Worm (Caenorhabditis elegans): ENCODE measurements around the gene vha-4.

The vha-4 gene

ce11 chrII:7880373-7880862 is 1.3 kb upstream of the vha-4 start, which contains the start of gene perm-1 (continued):
- TF ChIP-seq let-526 (GFP tag; IDR thresholded peaks at IDR 0.05), result no peak
- peak; percentile 61 for TF ChIP-seq tbp1 (GFP tag; optimal IDR thresholded peaks at IDR 0.05)

DNA sequence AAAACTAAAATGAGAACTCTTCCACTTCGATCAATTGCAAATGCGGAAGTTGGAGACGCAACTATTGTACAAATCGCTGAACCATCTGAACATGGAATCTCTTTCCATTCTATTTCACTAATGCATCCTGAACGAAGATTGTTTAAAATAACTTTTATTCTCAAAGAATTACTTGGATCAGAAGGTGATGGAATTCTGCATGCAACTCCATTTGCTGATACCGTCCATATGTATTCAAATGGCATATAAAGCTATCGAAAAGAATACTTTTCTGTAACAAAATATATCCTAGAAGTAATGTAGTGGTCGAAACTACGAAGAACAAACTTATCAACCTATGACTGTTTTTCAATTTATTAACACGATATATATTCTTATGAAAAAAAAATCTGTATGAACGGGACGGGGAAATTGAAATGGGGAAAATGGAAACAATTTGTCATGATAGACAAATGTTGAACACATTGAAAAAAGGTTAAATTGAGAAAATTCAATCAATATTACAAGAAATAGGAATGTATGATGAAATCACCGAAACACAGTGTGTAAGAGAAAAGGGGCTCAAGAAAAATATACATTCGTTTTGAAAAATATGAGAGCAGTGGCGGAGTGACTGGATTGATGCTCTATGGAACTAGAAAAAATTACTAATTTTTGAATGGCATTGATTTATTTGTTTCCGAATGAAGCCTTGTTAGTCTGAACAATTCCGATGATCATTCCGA is 1.2 kb downstream of the vha-4 start, which contains the start of gene T01H3.2:
T01H3.2 (minus strand) TSS at position 251 of the 725 bp plus-strand sequence.
- TF ChIP-seq cebp-1 (GFP tag; IDR thresholded peaks at IDR 0.05), result no peak
- TF ChIP-seq cebp-1 (tag; optimal IDR thresholded peaks at IDR 0.05), result peak; percentile 21
- peak; percentile 21 for TF ChIP-seq tbp1 (GFP tag; optimal IDR thresholded peaks at IDR 0.05)
- no peak for TF ChIP-seq K12H6.12 (tag; optimal IDR thresholded peaks at IDR 0.05)
- TF ChIP-seq lin-54 (GFP tag; optimal IDR thresholded peaks at IDR 0.05), result peak; percentile 37
- peak; percentile 51 for TF ChIP-seq tlf-1 (GFP tag; optimal IDR thresholded peaks at IDR 0.05)
- TF ChIP-seq nfyb-1 (GFP tag; IDR thresholded peaks at IDR 0.05), result peak; percentile 33; the same call in 1 of the 2 replicates
- TF ChIP-seq C17E4.6 (GFP tag; IDR thresholded peaks at IDR 0.05), result no peak
- TF ChIP-seq chd-7 (tag; optimal IDR thresholded peaks at IDR 0.05), result peak; percentile 28
- TF ChIP-seq hlh-26 (GFP tag; conservative IDR thresholded peaks at IDR 0.05), result no peak
- no peak for TF ChIP-seq madf-8 (GFP tag; conservative IDR thresholded peaks at IDR 0.05)
- no peak for TF ChIP-seq cebp-2 (GFP tag; IDR thresholded peaks at IDR 0.05)
- no peak for TF ChIP-seq akir-1 (GFP tag; optimal IDR thresholded peaks at IDR 0.05)
- TF ChIP-seq B0336.3 (GFP tag; IDR thresholded peaks at IDR 0.05), result 0 out of 2 replicates have a peak, but pooled peaks have one; percentile 10
- no peak for TF ChIP-seq rpc-1 (optimal IDR thresholded peaks at IDR 0.05)
- no peak for TF ChIP-seq rpc-1 (tag; optimal IDR thresholded peaks at IDR 0.05)
- no peak for TF ChIP-seq somi-1 (GFP tag; optimal IDR thresholded peaks at IDR 0.05)
- no peak for TF ChIP-seq mcd-1 (GFP tag; IDR thresholded peaks at IDR 0.05)
- TF ChIP-seq hrde-1 (tag; optimal IDR thresholded peaks at IDR 0.05; ENCODE audit: borderline replicate concordance), result no peak
- no peak; the same call in 1 of the 2 replicates for TF ChIP-seq madf-6 (GFP tag; IDR thresholded peaks at IDR 0.05)
- TF ChIP-seq lin-35 (GFP tag; optimal IDR thresholded peaks at IDR 0.05), result peak in 1 of 3 experiments; percentile 22
- peak; percentile 9 for TF ChIP-seq atf-7 (tag; optimal IDR thresholded peaks at IDR 0.05)

- TF ChIP-seq attf-3 (GFP tag; conservative IDR thresholded peaks at IDR 0.05) (peak; percentile 91), F49E8.2 (tag; optimal IDR thresholded peaks at IDR 0.05; ENCODE audit: insufficient read depth) (no peak), F23B12.7 (tag; optimal IDR thresholded peaks at IDR 0.05; ENCODE audit: insufficient read depth) (peak; percentile 27), bed-2 (GFP tag; IDR thresholded peaks at IDR 0.05) (no peak), akir-1 (GFP tag; optimal IDR thresholded peaks at IDR 0.05) (no peak), nhr-120 (GFP tag; IDR thresholded peaks at IDR 0.05) (no peak), ztf-28 (GFP tag; IDR thresholded peaks at IDR 0.05) (no peak), nhr-80 (tag; optimal IDR thresholded peaks at IDR 0.05) (no peak), cebp-1 (GFP tag; IDR thresholded peaks at IDR 0.05) (no peak), cebp-1 (tag; optimal IDR thresholded peaks at IDR 0.05) (peak; percentile 15), ceh-100 (GFP tag; IDR thresholded peaks at IDR 0.05) (no peak)
Observed at ce11 chrII:7873843-7874372, 5.2 kb downstream of the vha-4 start, which contains the start of gene T01H3.3. TSS of gene T01H3.3 (minus strand) at chrII:7873893.

- no peak for TF ChIP-seq snpc-4 (GFP tag; optimal IDR thresholded peaks at IDR 0.05)
- peak in 1 of 4 experiments; percentile 39 for TF ChIP-seq snpc-4 (tag; optimal IDR thresholded peaks at IDR 0.05)
- no peak for TF ChIP-seq repo-1 (tag; optimal IDR thresholded peaks at IDR 0.05)
- peak; percentile 65 for TF ChIP-seq attf-5 (GFP tag; optimal IDR thresholded peaks at IDR 0.05)
- 0 out of 2 replicates have a peak, but pooled peaks have one; percentile 24 for TF ChIP-seq mcd-1 (GFP tag; IDR thresholded peaks at IDR 0.05)
- TF ChIP-seq madf-6 (GFP tag; IDR thresholded peaks at IDR 0.05), result peak; percentile 64
- TF ChIP-seq lin-26 (GFP tag; IDR thresholded peaks at IDR 0.05), result peak; percentile 28; the same call in 1 of the 2 replicates
- TF ChIP-seq snpc-1.3 (tag; optimal IDR thresholded peaks at IDR 0.05; ENCODE audit: insufficient read depth), result no peak
- TF ChIP-seq Y95B8A.8 (GFP tag; IDR thresholded peaks at IDR 0.05), result peak; percentile 18; the same call in 1 of the 2 replicates
- peak; percentile 42; the same call in 1 of the 2 replicates for TF ChIP-seq hmg-1.2 (GFP tag; IDR thresholded peaks at IDR 0.05)
- 0 out of 2 replicates have a peak, but pooled peaks have one; percentile 7 for TF ChIP-seq dox-1 (GFP tag; IDR thresholded peaks at IDR 0.05)
- no peak for TF ChIP-seq F10E7.11 (tag; optimal IDR thresholded peaks at IDR 0.05)
- peak; percentile 32 for TF ChIP-seq tlf-1 (GFP tag; optimal IDR thresholded peaks at IDR 0.05)
- peak; percentile 63; the same call in 1 of the 2 replicates for TF ChIP-seq pbrm-1 (GFP tag; IDR thresholded peaks at IDR 0.05)
Observed at ce11 chrII:7870632-7871031, 8.5 kb downstream of the vha-4 start.
